Fruit fly (Drosophila melanogaster): ENCODE data around the gene tnc.

Gene tnc

dm6 chr3R:24983537-24984501 is at the start of gene tnc (continued):
- no peak for TF ChIP-seq Usf (GFP tag; optimal IDR thresholded peaks at IDR 0.05)
- peak; percentile 75 for TF ChIP-seq row (GFP tag; IDR thresholded peaks at IDR 0.05)
- TF ChIP-seq CG10543 (GFP tag; optimal IDR thresholded peaks at IDR 0.05), result no peak
- TF ChIP-seq trem (tag; optimal IDR thresholded peaks at IDR 0.05), result peak; percentile 24
- no peak for TF ChIP-seq repo (GFP tag; optimal IDR thresholded peaks at IDR 0.05)
- TF ChIP-seq Hr51 (GFP tag; optimal IDR thresholded peaks at IDR 0.05), result peak in 1 of 2 experiments; percentile 72
- TF ChIP-seq MTF-1 (GFP tag; optimal IDR thresholded peaks at IDR 0.05; ENCODE audit: borderline replicate concordance), result no peak
- no peak for TF ChIP-seq CG2889 (GFP tag; IDR thresholded peaks at IDR 0.05)
- no peak for TF ChIP-seq CG8944 (GFP tag; optimal IDR thresholded peaks at IDR 0.05)
- no peak for TF ChIP-seq toy (GFP tag; IDR thresholded peaks at IDR 0.05)
- 0 out of 2 replicates have a peak, but pooled peaks have one; percentile 41 for TF ChIP-seq CG9215 (GFP tag; IDR thresholded peaks at IDR 0.05)
- no peak for TF ChIP-seq sr (GFP tag; IDR thresholded peaks at IDR 0.05)
- peak; percentile 4 for TF ChIP-seq odd (GFP tag; optimal IDR thresholded peaks at IDR 0.05)
- TF ChIP-seq CG30403 (GFP tag; optimal IDR thresholded peaks at IDR 0.05), result peak; percentile 58
- TF ChIP-seq fd3F (GFP tag; optimal IDR thresholded peaks at IDR 0.05), result peak; percentile 37
- no peak for TF ChIP-seq gro (GFP tag; optimal IDR thresholded peaks at IDR 0.05)
- peak; percentile 55; the same call in 2 of the 3 replicates for TF ChIP-seq dysf (GFP tag; IDR thresholded peaks at IDR 0.05)
- peak; percentile 3 for TF ChIP-seq CG2116 (GFP tag; optimal IDR thresholded peaks at IDR 0.05)
- TF ChIP-seq sima (GFP tag; optimal IDR thresholded peaks at IDR 0.05), result no peak
- TF ChIP-seq luna (GFP tag; optimal IDR thresholded peaks at IDR 0.05), result no peak
- no peak for TF ChIP-seq her (GFP tag; optimal IDR thresholded peaks at IDR 0.05)
- TF ChIP-seq CG3065 (GFP tag; optimal IDR thresholded peaks at IDR 0.05), result no peak
- no peak for TF ChIP-seq D19A (tag; optimal IDR thresholded peaks at IDR 0.05)
- TF ChIP-seq nerfin-2 (GFP tag; IDR thresholded peaks at IDR 0.05; ENCODE audit: partially characterized antibody), result no peak
- no peak for TF ChIP-seq Myb (GFP tag; optimal IDR thresholded peaks at IDR 0.05)
- no peak for TF ChIP-seq TFAM (GFP tag; optimal IDR thresholded peaks at IDR 0.05)
- no peak for TF ChIP-seq fd64A (GFP tag; optimal IDR thresholded peaks at IDR 0.05)
- no peak for TF ChIP-seq CG7963 (GFP tag; IDR thresholded peaks at IDR 0.05; ENCODE audit: partially characterized antibody)
- no peak for TF ChIP-seq dimm (GFP tag; IDR thresholded peaks at IDR 0.05)
- no peak for TF ChIP-seq HLH54F (GFP tag; optimal IDR thresholded peaks at IDR 0.05)
- peak; percentile 47 for TF ChIP-seq ind (GFP tag; optimal IDR thresholded peaks at IDR 0.05)
- TF ChIP-seq CG10321 (GFP tag; IDR thresholded peaks at IDR 0.05), result no peak
- TF ChIP-seq ap (GFP tag; IDR thresholded peaks at IDR 0.05), result no peak
- no peak for TF ChIP-seq Dbx (GFP tag; IDR thresholded peaks at IDR 0.05)
- TF ChIP-seq ham (GFP tag; IDR thresholded peaks at IDR 0.05), result no peak
- TF ChIP-seq CG6654 (GFP tag; optimal IDR thresholded peaks at IDR 0.05), result peak; percentile 14
- peak; percentile 48 for TF ChIP-seq CG2120 (GFP tag; optimal IDR thresholded peaks at IDR 0.05)
- TF ChIP-seq Hr78 (GFP tag; optimal IDR thresholded peaks at IDR 0.05), result no peak
- TF ChIP-seq CG9876 (GFP tag; optimal IDR thresholded peaks at IDR 0.05), result no peak
- TF ChIP-seq dmrt11E (tag; optimal IDR thresholded peaks at IDR 0.05), result peak; percentile 5
- TF ChIP-seq CG12659 (GFP tag; optimal IDR thresholded peaks at IDR 0.05), result peak; percentile 39
- no peak for TF ChIP-seq CG4854 (GFP tag; optimal IDR thresholded peaks at IDR 0.05)
- TF ChIP-seq CG1832 (GFP tag; optimal IDR thresholded peaks at IDR 0.05), result no peak
- no peak for TF ChIP-seq vnd (GFP tag; IDR thresholded peaks at IDR 0.05; ENCODE audit: partially characterized antibody)
- peak; percentile 49 for TF ChIP-seq CG18619 (GFP tag; optimal IDR thresholded peaks at IDR 0.05)
- no peak for TF ChIP-seq h (optimal IDR thresholded peaks at IDR 0.05)
- peak; percentile 60 for TF ChIP-seq phol (tag; optimal IDR thresholded peaks at IDR 0.05)
- 0 out of 3 replicates have a peak, but pooled peaks have one; percentile 20 for TF ChIP-seq tgo (GFP tag; IDR thresholded peaks at IDR 0.05)
- peak; percentile 60 for TF ChIP-seq lbe (GFP tag; optimal IDR thresholded peaks at IDR 0.05)
